Worm (Caenorhabditis elegans) whole organism, early embryonic: ENCODE results near the gene srx-119.
A peak's percentile ranks its signal among the peaks of the same experiment; 100 is the strongest.

Experiments used
- B0310.2 ChIP-seq: sonication (generic microtip); optimal IDR thresholded peaks from 2 replicates; lab custom pipeline; 2016; ENCODE audit warnings: mild to moderate bottlenecking, missing genetic modification characterization, missing compliant biosample characterization
- F13C5.2 ChIP-seq: sonication (generic microtip); optimal IDR thresholded peaks from 2 replicates; lab custom pipeline; 2017; ENCODE audit warnings: mild to moderate bottlenecking, missing genetic modification characterization, inconsistent platforms, missing compliant biosample characterization
- aly-1 ChIP-seq: sonication (generic microtip); optimal IDR thresholded peaks from 2 replicates; lab custom pipeline; 2016; ENCODE audit warnings: missing genetic modification characterization, missing compliant biosample characterization
- ama-1 ChIP-seq: fragments of 150-350 bp; optimal IDR thresholded peaks from 2 replicates; lab custom pipeline; 2014
- ceh-13 ChIP-seq: fragments of 200-800 bp; sonication (Bioruptor generic); optimal IDR thresholded peaks from 2 replicates; lab custom pipeline; 2018; ENCODE audit warnings: mild to moderate bottlenecking, missing genetic modification characterization, missing compliant biosample characterization
- ceh-36 ChIP-seq: sonication (generic microtip); optimal IDR thresholded peaks from 2 replicates; lab custom pipeline; 2016; ENCODE audit warnings: missing genetic modification characterization, inconsistent platforms, missing compliant biosample characterization
- ets-7 ChIP-seq: sonication (generic microtip); optimal IDR thresholded peaks from 2 replicates; lab custom pipeline; 2016; ENCODE audit warnings: missing genotype, missing genetic modification characterization, missing compliant biosample characterization
- flt-1 ChIP-seq: fragments of 200-800 bp; sonication (Bioruptor generic); IDR thresholded peaks from 2 replicates; pipeline ENCODE4 v1.3.6; 2022; ENCODE audit warnings: missing genetic modification characterization, missing compliant biosample characterization
- hmbx-1 ChIP-seq: sonication (generic microtip); optimal IDR thresholded peaks from 2 replicates; lab custom pipeline; 2016; ENCODE audit warnings: mild to moderate bottlenecking, missing genetic modification characterization, missing compliant biosample characterization
- hmg-4 ChIP-seq: fragments of 200-800 bp; sonication (Bioruptor generic); optimal IDR thresholded peaks from 2 replicates; lab custom pipeline; 2018; ENCODE audit warnings: mild to moderate bottlenecking, missing genetic modification characterization, missing compliant biosample characterization
- hnd-1 ChIP-seq: sonication (generic microtip); optimal IDR thresholded peaks from 2 replicates; lab custom pipeline; 2016; ENCODE audit warnings: missing genetic modification characterization, missing compliant biosample characterization
- pes-1 ChIP-seq: fragments of 200-800 bp; sonication (Bioruptor generic); IDR thresholded peaks from 2 replicates; pipeline ENCODE4 v1.3.6; 2022; ENCODE audit warnings: missing genetic modification reagents, missing genetic modification characterization, missing compliant biosample characterization
- scrt-1 ChIP-seq: fragments of 200-800 bp; sonication (Bioruptor generic); IDR thresholded peaks from 2 replicates; pipeline ENCODE4 v1.3.6; 2022; ENCODE audit warnings: missing genetic modification characterization, missing compliant biosample characterization
- sea-1 ChIP-seq: fragments of 200-800 bp; sonication (Bioruptor generic); conservative IDR thresholded peaks from 2 replicates; pipeline ENCODE4 v1.3.6; 2022; ENCODE audit warnings: missing genetic modification characterization, missing compliant biosample characterization
- tbx-11 ChIP-seq: fragments of 200-800 bp; sonication (Bioruptor generic); IDR thresholded peaks from 2 replicates; pipeline ENCODE4 v1.3.6; 2022; ENCODE audit warnings: missing genetic modification characterization, missing compliant biosample characterization
- tbx-37 ChIP-seq: fragments of 200-800 bp; sonication (Bioruptor generic); conservative IDR thresholded peaks from 2 replicates; pipeline ENCODE4 v1.3.6; 2022; ENCODE audit warnings: missing genetic modification reagents, missing genetic modification characterization, missing compliant biosample characterization
- tra-4 ChIP-seq: sonication (generic microtip); optimal IDR thresholded peaks from 2 replicates; lab custom pipeline; 2017; ENCODE audit warnings: missing genetic modification characterization, missing compliant biosample characterization

Gene srx-119

DNA sequence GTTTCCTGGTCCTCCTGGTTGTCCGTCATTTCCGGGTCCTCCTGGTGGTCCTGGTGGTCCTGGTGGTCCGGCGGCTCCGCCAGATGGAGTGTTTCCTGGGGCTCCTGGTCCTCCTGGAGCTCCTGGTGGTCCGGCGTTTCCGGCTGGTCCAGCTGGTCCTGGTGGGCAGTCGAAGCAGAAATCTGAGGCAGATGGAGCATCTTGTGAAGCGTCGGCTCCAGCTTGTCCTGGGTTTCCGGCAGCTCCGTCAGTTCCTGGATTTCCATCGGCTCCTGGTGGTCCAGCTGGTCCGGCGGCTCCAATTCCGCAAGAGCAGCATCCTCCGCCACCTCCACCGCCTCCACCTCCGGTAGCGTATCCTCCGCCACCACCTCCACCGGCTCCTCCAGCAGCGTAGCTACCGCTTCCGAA is 34.0 kb upstream of the srx-119 start:
- TF ChIP-seq scrt-1 (GFP tag; lab: Robert Waterston, UW) = no peak
- no peak for TF ChIP-seq B0310.2
- no peak for TF ChIP-seq hnd-1 (tag; lab: Kevin White, UChicago)

- TF ChIP-seq ama-1 (no peak), sea-1 (peak; percentile 95), flt-1 (peak; percentile 98), hnd-1 (tag; lab: Kevin White, UChicago) (peak; percentile 88), F13C5.2 (tag; lab: Kevin White, UChicago) (peak; percentile 95), hmbx-1 (peak; percentile 79), tra-4 (peak; percentile 85), ceh-36 (tag; lab: Kevin White, UChicago) (peak; percentile 94), ets-7 (tag; lab: Kevin White, UChicago) (peak; percentile 93), hmg-4 (peak; percentile 92), scrt-1 (GFP tag; lab: Robert Waterston, UW) (peak; percentile 98), B0310.2 (peak; percentile 91), pes-1 (GFP tag; lab: Robert Waterston, UW) (peak; percentile 98), aly-1 (peak; percentile 90), tbx-11 (GFP tag; lab: Robert Waterston, UW) (peak; percentile 97), tbx-37 (GFP tag; lab: Robert Waterston, UW) (peak; percentile 98), ceh-13 (GFP tag; lab: Kevin White, UChicago) (peak; percentile 84)
Observed at ce11 chrII:12494556-12495131, 33.4 kb upstream of the srx-119 start, which contains the start of gene col-85. Gene col-85 (minus strand): TSS chrII:12495095.

ce11 chrII:12496981-12497380 is 31.1 kb upstream of the srx-119 start, which contains the start of gene T21B4.3:
Gene T21B4.3 (minus strand): TSS chrII:12497081.
- TF ChIP-seq scrt-1 (GFP tag; lab: Robert Waterston, UW) = no peak
- no peak for TF ChIP-seq F13C5.2 (tag; lab: Kevin White, UChicago)
- no peak for TF ChIP-seq ama-1
- TF ChIP-seq tbx-37 (GFP tag; lab: Robert Waterston, UW) = no peak
- no peak for TF ChIP-seq ceh-13 (GFP tag; lab: Kevin White, UChicago)
- TF ChIP-seq aly-1 = no peak
- no peak for TF ChIP-seq ceh-36 (tag; lab: Kevin White, UChicago)
- no peak for TF ChIP-seq ets-7 (tag; lab: Kevin White, UChicago)
- no peak for TF ChIP-seq pes-1 (GFP tag; lab: Robert Waterston, UW)
- TF ChIP-seq B0310.2 = no peak
- no peak for TF ChIP-seq tbx-11 (GFP tag; lab: Robert Waterston, UW)
- TF ChIP-seq flt-1 = no peak
- no peak for TF ChIP-seq hnd-1 (tag; lab: Kevin White, UChicago)
- TF ChIP-seq tra-4 = no peak
- no peak for TF ChIP-seq sea-1
- no peak for TF ChIP-seq hmbx-1
- no peak for TF ChIP-seq hmg-4

- no peak for TF ChIP-seq aly-1
- TF ChIP-seq hmbx-1 = no peak
- no peak for TF ChIP-seq scrt-1 (GFP tag; lab: Robert Waterston, UW)
- no peak for TF ChIP-seq ama-1
- TF ChIP-seq sea-1 = no peak
- no peak for TF ChIP-seq ceh-13 (GFP tag; lab: Kevin White, UChicago)
- TF ChIP-seq flt-1 = no peak
- no peak for TF ChIP-seq ets-7 (tag; lab: Kevin White, UChicago)
- no peak for TF ChIP-seq ceh-36 (tag; lab: Kevin White, UChicago)
- TF ChIP-seq tbx-11 (GFP tag; lab: Robert Waterston, UW) = no peak
- no peak for TF ChIP-seq F13C5.2 (tag; lab: Kevin White, UChicago)
- no peak for TF ChIP-seq hnd-1 (tag; lab: Kevin White, UChicago)
- TF ChIP-seq B0310.2 = no peak
- TF ChIP-seq tbx-37 (GFP tag; lab: Robert Waterston, UW) = no peak
- TF ChIP-seq tra-4 = no peak
- TF ChIP-seq hmg-4 = no peak
- no peak for TF ChIP-seq pes-1 (GFP tag; lab: Robert Waterston, UW)
Observed at ce11 chrII:12499969-12500368, 28.1 kb upstream of the srx-119 start.

- TF ChIP-seq tbx-11 (GFP tag; lab: Robert Waterston, UW) (no peak), scrt-1 (GFP tag; lab: Robert Waterston, UW) (no peak), ceh-36 (tag; lab: Kevin White, UChicago) (no peak), ceh-13 (GFP tag; lab: Kevin White, UChicago) (no peak), tra-4 (no peak), pes-1 (GFP tag; lab: Robert Waterston, UW) (no peak), B0310.2 (no peak), hmbx-1 (no peak), F13C5.2 (tag; lab: Kevin White, UChicago) (no peak), flt-1 (no peak), hnd-1 (tag; lab: Kevin White, UChicago) (no peak), hmg-4 (no peak)
Observed at ce11 chrII:12502784-12503183, 25.3 kb upstream of the srx-119 start, which contains the start of gene ador-1. Gene ador-1 (minus strand): TSS chrII:12502884.

DNA sequence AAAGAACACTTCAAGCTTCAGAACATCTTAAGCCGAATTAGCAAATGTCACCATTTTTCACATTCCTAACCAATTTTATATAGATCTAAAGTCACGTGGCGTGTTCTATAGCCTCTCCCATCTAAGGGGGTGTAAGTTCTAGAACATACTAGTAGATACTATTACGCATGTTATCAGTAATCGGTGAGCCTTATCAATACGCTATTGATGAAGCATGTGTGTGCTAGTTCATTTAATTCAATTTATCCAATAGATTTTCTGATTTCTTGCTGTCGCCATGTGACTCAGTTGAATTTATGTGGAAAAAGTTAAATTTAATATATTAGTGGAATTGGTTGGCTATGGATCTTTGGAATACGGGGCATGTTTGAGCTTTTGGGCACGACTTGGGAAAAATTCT is 21.5 kb upstream of the srx-119 start:
- TF ChIP-seq B0310.2 = no peak
- no peak for TF ChIP-seq tbx-37 (GFP tag; lab: Robert Waterston, UW)
- TF ChIP-seq hmg-4 = no peak
- TF ChIP-seq aly-1 = no peak
- TF ChIP-seq ceh-36 (tag; lab: Kevin White, UChicago) = no peak
- TF ChIP-seq hmbx-1 = no peak
- TF ChIP-seq tbx-11 (GFP tag; lab: Robert Waterston, UW) = no peak
- no peak for TF ChIP-seq F13C5.2 (tag; lab: Kevin White, UChicago)
- TF ChIP-seq pes-1 (GFP tag; lab: Robert Waterston, UW) = no peak
- no peak for TF ChIP-seq hnd-1 (tag; lab: Kevin White, UChicago)
- TF ChIP-seq tra-4 = no peak
- no peak for TF ChIP-seq sea-1
- TF ChIP-seq scrt-1 (GFP tag; lab: Robert Waterston, UW) = no peak
- no peak for TF ChIP-seq ets-7 (tag; lab: Kevin White, UChicago)
- TF ChIP-seq ama-1 = no peak
- no peak for TF ChIP-seq flt-1
- TF ChIP-seq ceh-13 (GFP tag; lab: Kevin White, UChicago) = no peak

DNA sequence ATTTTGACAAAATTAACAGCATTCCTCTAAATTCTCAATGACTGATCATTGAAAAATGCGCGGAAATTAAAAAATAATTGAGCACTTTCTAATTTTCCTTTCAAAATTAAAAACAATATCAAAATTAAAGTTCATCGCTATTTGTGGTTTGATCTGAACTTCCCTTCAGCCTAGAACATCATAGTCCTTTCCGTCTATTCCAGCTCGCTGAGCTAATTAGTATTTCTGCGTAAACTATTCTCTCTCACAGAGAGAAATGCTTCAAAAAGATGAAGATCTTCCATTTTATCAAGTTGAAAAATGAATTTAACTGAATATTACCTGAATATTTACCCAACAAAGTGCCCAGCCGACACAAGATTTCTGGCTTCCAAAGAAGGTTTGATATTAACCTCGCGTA is 21.0 kb upstream of the srx-119 start, which contains the start of gene srh-68:
srh-68 (plus strand) TSS at position 301 of the 400 bp plus-strand sequence.
- TF ChIP-seq ceh-36 (tag; lab: Kevin White, UChicago) = no peak
- no peak for TF ChIP-seq F13C5.2 (tag; lab: Kevin White, UChicago)
- TF ChIP-seq ceh-13 (GFP tag; lab: Kevin White, UChicago) = no peak
